Worm (Caenorhabditis elegans) whole organism, L1 larva: ENCODE measurements around the gene cyn-2.

Experiments used
- ceh-82 ChIP-seq, 3 experiments: fragments of 150-350 bp in 1 of 3; sonication (generic microtip) in 2 of 3; optimal IDR thresholded peaks; 2 replicates each; lab custom pipeline; 2014 to 2017; ENCODE audit warnings: missing biosample characterization in 3 of 3, missing genetic modification characterization in 3 of 3
- efl-1 ChIP-seq, 4 experiments: fragments of 150-350 bp; optimal IDR thresholded peaks in 3 of 4; peaks in 1 of 4; 1 replicate in 1 of 4; 2 replicates in 3 of 4; lab custom pipeline; 2014; ENCODE audit warnings: missing biosample characterization in 2 of 4, missing genetic modification characterization in 2 of 4, missing genetic modification reagents in 2 of 4
- fkh-4 ChIP-seq: sonication (generic microtip); optimal IDR thresholded peaks from 2 replicates; lab custom pipeline; 2016; ENCODE audit warnings: missing compliant biosample characterization, missing genetic modification characterization, borderline replicate concordance
- jun-1 ChIP-seq: fragments of 150-350 bp; optimal IDR thresholded peaks from 2 replicates; lab custom pipeline; 2014; ENCODE audit warnings: missing biosample characterization, missing genetic modification reagents, missing genetic modification characterization
- lsy-2 ChIP-seq, 2 experiments: fragments of 150-350 bp; optimal IDR thresholded peaks; 2 replicates each; lab custom pipeline; 2014; ENCODE audit warnings: missing biosample characterization in 2 of 2, missing genetic modification characterization in 2 of 2
- nhr-11 ChIP-seq: fragments of 150-350 bp; optimal IDR thresholded peaks from 2 replicates; lab custom pipeline; 2014; ENCODE audit warnings: missing biosample characterization, missing genetic modification characterization
- nhr-76 ChIP-seq: sonication (generic microtip); optimal IDR thresholded peaks from 2 replicates; lab custom pipeline; 2017; ENCODE audit warnings: missing biosample characterization, missing genetic modification characterization
- pag-3 ChIP-seq: sonication (generic microtip); optimal IDR thresholded peaks from 2 replicates; lab custom pipeline; 2017; ENCODE audit warnings: missing genetic modification characterization, mild to moderate bottlenecking, missing compliant biosample characterization, antibody characterized with exemption, borderline replicate concordance; ENCODE audit not compliant: insufficient read depth
- snu-23 ChIP-seq: sonication (generic microtip); optimal IDR thresholded peaks from 2 replicates; lab custom pipeline; 2016; ENCODE audit warnings: missing genetic modification characterization, missing compliant biosample characterization
- unc-62 ChIP-seq: fragments of 150-350 bp; optimal IDR thresholded peaks from 2 replicates; lab custom pipeline; 2014; ENCODE audit warnings: missing biosample characterization, missing genetic modification reagents, missing genetic modification characterization

DNA sequence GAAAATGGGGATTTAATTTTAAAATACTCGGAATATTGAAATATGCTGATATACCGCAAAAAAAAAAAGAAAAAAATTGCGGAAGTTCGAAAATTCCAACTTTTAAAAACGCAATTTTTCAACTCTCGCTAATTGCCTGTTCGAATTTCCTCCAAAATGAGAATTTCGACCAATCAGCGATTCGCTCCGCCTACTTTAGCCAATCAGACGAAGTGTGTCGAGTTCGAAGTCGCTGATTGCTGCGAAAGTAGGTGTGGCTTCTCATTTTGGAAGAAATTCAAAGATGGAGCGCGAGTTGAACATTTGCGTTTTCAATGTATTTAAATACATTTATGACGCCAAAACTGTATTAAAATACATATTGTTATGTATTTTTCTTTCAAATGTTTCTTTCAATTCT is 15.9 kb downstream of the cyn-2 start:
- TF ChIP-seq snu-23 (GFP tag; lab: Kevin White, UChicago) (no peak), jun-1 (no peak), lsy-2 (tag; optimal IDR thresholded peaks at IDR 0.05; lab: Kevin White, UChicago) (no peak), fkh-4 (tag; lab: Kevin White, UChicago) (no peak), nhr-76 (no peak), ceh-82 (tag; optimal IDR thresholded peaks at IDR 0.05; lab: Kevin White, UChicago) (no peak), nhr-11 (tag; lab: Kevin White, UChicago) (no peak), unc-62 (GFP tag; lab: Kevin White, UChicago) (no peak), pag-3 (tag; lab: Kevin White, UChicago) (no peak), efl-1 (optimal IDR thresholded peaks at IDR 0.05; lab: Kevin White, UChicago) (no peak), efl-1 (GFP tag; optimal IDR thresholded peaks at IDR 0.05 in 1 of 2; lab: Kevin White, UChicago) (peak in 1 of 2 experiments; percentile 11)
